Fruit fly (Drosophila melanogaster): ENCODE measurements around the gene Srrm1.

DNA sequence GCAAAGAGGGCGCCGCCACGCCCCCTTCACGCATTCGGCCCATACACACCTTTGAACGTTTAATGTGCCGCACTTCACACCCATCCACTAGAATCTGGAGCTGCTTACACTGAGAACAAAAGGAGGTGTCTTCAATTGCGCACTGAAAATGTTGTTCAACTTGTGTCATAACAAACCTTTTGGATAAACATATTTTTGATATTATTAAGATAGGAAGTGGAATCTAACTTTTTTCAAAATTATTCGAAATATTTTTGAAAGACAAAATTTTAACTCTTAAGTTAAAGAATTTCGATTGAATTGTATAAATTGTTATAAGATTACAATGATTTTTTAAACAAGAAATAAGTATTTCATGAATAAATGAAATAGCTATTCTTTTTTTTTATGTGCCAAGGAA lies 31.7 kb downstream of the Srrm1 start:
- no peak for TF ChIP-seq psq (optimal IDR thresholded peaks at IDR 0.05)
- no peak for TF ChIP-seq h (optimal IDR thresholded peaks at IDR 0.05)
- no peak for TF ChIP-seq insv (optimal IDR thresholded peaks at IDR 0.05)
- no peak for TF ChIP-seq Sin3A (optimal IDR thresholded peaks at IDR 0.05)
- TF ChIP-seq ttk (optimal IDR thresholded peaks at IDR 0.05) = no peak
- no peak for TF ChIP-seq Myc (optimal IDR thresholded peaks at IDR 0.05)

All from Kc167 (cell line).